Worm (Caenorhabditis elegans) whole organism, L1 larva: ENCODE measurements around the gene Y116A8C.37.

Experiments
- C34B4.2 ChIP-seq: sonication (generic microtip); optimal IDR thresholded peaks from 2 replicates; lab custom pipeline; 2017; ENCODE audit warnings: mild to moderate bottlenecking, missing genetic modification characterization, missing compliant biosample characterization
- F16B12.6 ChIP-seq: fragments of 150-350 bp; optimal IDR thresholded peaks from 2 replicates; lab custom pipeline; 2014; ENCODE audit warnings: missing biosample characterization, missing genetic modification characterization
- Y116A8C.19 ChIP-seq: sonication (generic microtip); optimal IDR thresholded peaks from 2 replicates; lab custom pipeline; 2016; ENCODE audit warnings: missing compliant biosample characterization, missing genetic modification characterization, borderline replicate concordance
- alr-1 ChIP-seq: fragments of 200-800 bp; sonication (Bioruptor generic); optimal IDR thresholded peaks from 2 replicates; lab custom pipeline; 2018; ENCODE audit warnings: borderline replicate concordance, mild to moderate bottlenecking, missing genetic modification characterization, missing compliant biosample characterization
- aly-2 ChIP-seq: fragments of 150-350 bp; optimal IDR thresholded peaks from 2 replicates; lab custom pipeline; 2014; ENCODE audit warnings: missing biosample characterization, missing genetic modification characterization
- ama-1 ChIP-seq: fragments of 150-350 bp; optimal IDR thresholded peaks from 2 replicates; lab custom pipeline; 2014
- ceh-82 ChIP-seq, 3 experiments: fragments of 150-350 bp in 1 of 3; sonication (generic microtip) in 2 of 3; optimal IDR thresholded peaks; 2 replicates each; lab custom pipeline; 2014 to 2017; ENCODE audit warnings: missing biosample characterization in 3 of 3, missing genetic modification characterization in 3 of 3
- ceh-88 ChIP-seq: fragments of 200-800 bp; sonication (Bioruptor generic); IDR thresholded peaks from 2 replicates; pipeline ENCODE4 v1.3.6; 2022; ENCODE audit warnings: missing genetic modification characterization, missing compliant biosample characterization
- ceh-90 ChIP-seq: sonication (generic microtip); optimal IDR thresholded peaks from 2 replicates; lab custom pipeline; 2016; ENCODE audit warnings: missing genetic modification characterization, missing compliant biosample characterization
- ces-1 ChIP-seq: fragments of 150-350 bp; optimal IDR thresholded peaks from 2 replicates; lab custom pipeline; 2014; ENCODE audit warnings: missing biosample characterization, missing genetic modification reagents, missing genetic modification characterization
- dpl-1 ChIP-seq, 3 experiments: fragments of 150-350 bp in 2 of 3; sonication (generic microtip) in 1 of 3; optimal IDR thresholded peaks; 2 replicates each; lab custom pipeline; 2014 to 2017; ENCODE audit warnings: missing biosample characterization in 3 of 3, missing genetic modification characterization in 3 of 3, missing genetic modification reagents in 3 of 3
- efl-1 ChIP-seq, 4 experiments: fragments of 150-350 bp; optimal IDR thresholded peaks in 3 of 4; peaks in 1 of 4; 1 replicate in 1 of 4; 2 replicates in 3 of 4; lab custom pipeline; 2014; ENCODE audit warnings: missing biosample characterization in 2 of 4, missing genetic modification characterization in 2 of 4, missing genetic modification reagents in 2 of 4
- elt-3 ChIP-seq, 6 experiments: fragments of 150-350 bp in 1 of 6; sonication (generic microtip); optimal IDR thresholded peaks; 2 replicates each; lab custom pipeline; 2017 to 2018; ENCODE audit warnings: missing biosample characterization in 6 of 6, missing genetic modification characterization in 6 of 6, inconsistent platforms in 1 of 6
- fkh-10 ChIP-seq: sonication (generic microtip); optimal IDR thresholded peaks from 2 replicates; lab custom pipeline; 2017; ENCODE audit warnings: missing biosample characterization, missing genetic modification reagents, missing genetic modification characterization
- fkh-4 ChIP-seq: sonication (generic microtip); optimal IDR thresholded peaks from 2 replicates; lab custom pipeline; 2016; ENCODE audit warnings: missing compliant biosample characterization, missing genetic modification characterization, borderline replicate concordance
- fkh-8 ChIP-seq: sonication (generic microtip); optimal IDR thresholded peaks from 2 replicates; lab custom pipeline; 2016; ENCODE audit warnings: mild to moderate bottlenecking, missing genetic modification characterization, missing compliant biosample characterization
- hlh-4 ChIP-seq: sonication (generic microtip); optimal IDR thresholded peaks from 2 replicates; lab custom pipeline; 2016; ENCODE audit warnings: mild to moderate bottlenecking, missing genetic modification characterization, missing compliant biosample characterization
- hpl-2 ChIP-seq: fragments of 150-350 bp; optimal IDR thresholded peaks from 2 replicates; lab custom pipeline; 2014; ENCODE audit warnings: missing biosample characterization, missing genetic modification reagents, missing genetic modification characterization
- irx-1 ChIP-seq: sonication (generic microtip); optimal IDR thresholded peaks from 2 replicates; lab custom pipeline; 2016; ENCODE audit warnings: missing genetic modification characterization, missing compliant biosample characterization
- isw-1 ChIP-seq: fragments of 200-800 bp; sonication (Bioruptor generic); IDR thresholded peaks from 2 replicates; pipeline ENCODE4 v1.3.6; 2022; ENCODE audit warnings: missing genetic modification characterization, missing compliant biosample characterization
- lin-35 ChIP-seq, 2 experiments: fragments of 150-350 bp; optimal IDR thresholded peaks; 2 replicates each; lab custom pipeline; 2014; ENCODE audit warnings: missing biosample characterization in 2 of 2, missing genetic modification characterization in 2 of 2, missing genetic modification reagents in 2 of 2
- lir-3 ChIP-seq: sonication (generic microtip); optimal IDR thresholded peaks from 2 replicates; lab custom pipeline; 2016; ENCODE audit warnings: mild to moderate bottlenecking, missing genetic modification characterization, moderate library complexity, missing compliant biosample characterization; ENCODE audit not compliant: poor library complexity
- lsy-2 ChIP-seq, 2 experiments: fragments of 150-350 bp; optimal IDR thresholded peaks; 2 replicates each; lab custom pipeline; 2014; ENCODE audit warnings: missing biosample characterization in 2 of 2, missing genetic modification characterization in 2 of 2
- mef-2 ChIP-seq: fragments of 150-350 bp; optimal IDR thresholded peaks from 2 replicates; lab custom pipeline; 2014; ENCODE audit warnings: missing biosample characterization, missing genetic modification characterization
- mep-1 ChIP-seq: fragments of 150-350 bp; optimal IDR thresholded peaks from 2 replicates; lab custom pipeline; 2014; ENCODE audit warnings: missing biosample characterization, missing genetic modification characterization
- nhr-237 ChIP-seq: fragments of 150-350 bp; optimal IDR thresholded peaks from 2 replicates; lab custom pipeline; 2014; ENCODE audit warnings: missing biosample characterization, missing genetic modification characterization
- nhr-76 ChIP-seq: sonication (generic microtip); optimal IDR thresholded peaks from 2 replicates; lab custom pipeline; 2017; ENCODE audit warnings: missing biosample characterization, missing genetic modification characterization
- nhr-84 ChIP-seq: sonication (generic microtip); optimal IDR thresholded peaks from 2 replicates; lab custom pipeline; 2017; ENCODE audit warnings: missing biosample characterization, missing genetic modification characterization
- nhr-85 ChIP-seq: sonication (generic microtip); peaks from one replicate; lab custom pipeline; 2016; ENCODE audit warnings: missing genetic modification characterization, inconsistent platforms, missing compliant biosample characterization
- nhr-90 ChIP-seq: sonication (generic microtip); optimal IDR thresholded peaks from 2 replicates; lab custom pipeline; 2016; ENCODE audit warnings: mild to moderate bottlenecking, missing genetic modification characterization, missing compliant biosample characterization; ENCODE audit not compliant: poor library complexity
- pag-3 ChIP-seq: sonication (generic microtip); optimal IDR thresholded peaks from 2 replicates; lab custom pipeline; 2017; ENCODE audit warnings: missing genetic modification characterization, mild to moderate bottlenecking, missing compliant biosample characterization, antibody characterized with exemption, borderline replicate concordance; ENCODE audit not compliant: insufficient read depth
- pax-3 ChIP-seq: fragments of 200-800 bp; sonication (Bioruptor generic); optimal IDR thresholded peaks from 2 replicates; lab custom pipeline; 2018; ENCODE audit warnings: mild to moderate bottlenecking, missing genetic modification characterization, moderate library complexity, missing compliant biosample characterization
- pqm-1 ChIP-seq: sonication (generic microtip); optimal IDR thresholded peaks from 3 replicates; lab custom pipeline; 2017; ENCODE audit warnings: missing biosample characterization, missing genetic modification characterization
- rnt-1 ChIP-seq: sonication (generic microtip); optimal IDR thresholded peaks from 2 replicates; lab custom pipeline; 2016; ENCODE audit warnings: mild to moderate bottlenecking, missing genetic modification characterization, moderate library complexity, missing compliant biosample characterization
- snpc-4 ChIP-seq: fragments of 150-350 bp; optimal IDR thresholded peaks from 2 replicates; lab custom pipeline; 2014; ENCODE audit warnings: missing biosample characterization, missing genetic modification characterization
- snu-23 ChIP-seq: sonication (generic microtip); optimal IDR thresholded peaks from 2 replicates; lab custom pipeline; 2016; ENCODE audit warnings: missing genetic modification characterization, missing compliant biosample characterization
- sox-4 ChIP-seq: sonication (generic microtip); optimal IDR thresholded peaks from 2 replicates; lab custom pipeline; 2016; ENCODE audit warnings: missing genetic modification characterization, missing compliant biosample characterization
- sup-37 ChIP-seq: fragments of 200-800 bp; sonication (Bioruptor generic); optimal IDR thresholded peaks from 2 replicates; lab custom pipeline; 2018; ENCODE audit warnings: mild to moderate bottlenecking, missing genetic modification characterization, missing compliant biosample characterization
- tbx-2 ChIP-seq: sonication (generic microtip); optimal IDR thresholded peaks from 2 replicates; lab custom pipeline; 2016; ENCODE audit warnings: missing genetic modification characterization, missing compliant biosample characterization
- unc-130 ChIP-seq: fragments of 150-350 bp; optimal IDR thresholded peaks from 2 replicates; lab custom pipeline; 2017; ENCODE audit warnings: missing biosample characterization, missing genetic modification characterization, inconsistent platforms
- unc-30 ChIP-seq: sonication (generic microtip); optimal IDR thresholded peaks from 2 replicates; lab custom pipeline; 2017; ENCODE audit warnings: missing biosample characterization, missing genetic modification characterization
- unc-62 ChIP-seq: fragments of 150-350 bp; optimal IDR thresholded peaks from 2 replicates; lab custom pipeline; 2014; ENCODE audit warnings: missing biosample characterization, missing genetic modification reagents, missing genetic modification characterization
- unc-86 ChIP-seq: sonication (generic microtip); optimal IDR thresholded peaks from 2 replicates; lab custom pipeline; 2016; ENCODE audit warnings: missing genetic modification characterization, missing compliant biosample characterization
- xbp-1 ChIP-seq: sonication (generic microtip); optimal IDR thresholded peaks from 2 replicates; lab custom pipeline; 2016; ENCODE audit warnings: missing genetic modification characterization, missing compliant biosample characterization
- zag-1 ChIP-seq: fragments of 150-350 bp; optimal IDR thresholded peaks from 2 replicates; lab custom pipeline; 2014; ENCODE audit warnings: missing biosample characterization, missing genetic modification characterization
- zip-4 ChIP-seq: fragments of 200-800 bp; sonication (Bioruptor generic); optimal IDR thresholded peaks from 2 replicates; lab custom pipeline; 2018; ENCODE audit warnings: mild to moderate bottlenecking, missing genetic modification characterization, moderate library complexity, missing compliant biosample characterization
- ztf-11 ChIP-seq, 2 experiments: sonication (generic microtip); optimal IDR thresholded peaks; 2 replicates each; lab custom pipeline; 2016 to 2017; ENCODE audit warnings: missing genetic modification characterization in 2 of 2, missing biosample characterization in 1 of 2, missing compliant biosample characterization in 1 of 2
- ztf-4 ChIP-seq: fragments of 150-350 bp; optimal IDR thresholded peaks from 2 replicates; lab custom pipeline; 2014; ENCODE audit warnings: missing biosample characterization, missing genetic modification characterization

The Y116A8C.37 gene

DNA sequence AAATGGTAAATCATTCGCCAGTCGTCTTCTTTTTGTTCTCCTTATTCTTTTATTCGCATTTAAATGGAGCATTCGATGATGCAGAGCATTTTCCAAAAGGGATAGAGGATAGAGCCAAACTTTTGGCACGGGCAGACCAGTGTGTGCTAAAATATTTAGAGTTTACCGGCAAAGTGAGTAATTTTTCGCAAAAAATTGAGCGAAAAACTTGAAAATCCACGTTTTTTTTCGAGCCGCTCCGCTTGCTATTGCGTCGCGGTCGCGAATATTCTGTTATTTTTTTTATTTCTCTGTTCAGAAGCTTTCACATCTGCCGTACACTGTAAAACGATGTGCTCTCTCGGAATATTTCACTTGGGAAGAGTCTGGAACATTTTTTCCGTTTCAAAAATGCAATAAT is 42.1 kb downstream of the Y116A8C.37 start, which contains the start of gene Y116A8C.43:
Y116A8C.43 (plus strand) TSS at position 3 of the 400 bp plus-strand sequence.
- no peak for TF ChIP-seq nhr-237 (tag; lab: Kevin White, UChicago)
- TF ChIP-seq ceh-88 (GFP tag; lab: Robert Waterston, UW) = no peak
- peak; percentile 9 for TF ChIP-seq nhr-90
- no peak for TF ChIP-seq unc-86 (tag; lab: Kevin White, UChicago)
- peak; percentile 0 for TF ChIP-seq ztf-4 (tag; lab: Kevin White, UChicago)
- no peak for TF ChIP-seq dpl-1 (GFP tag; optimal IDR thresholded peaks at IDR 0.05; lab: Kevin White, UChicago)
- no peak for TF ChIP-seq irx-1 (tag; lab: Kevin White, UChicago)
- no peak for TF ChIP-seq unc-130 (tag; lab: Kevin White, UChicago)
- TF ChIP-seq lsy-2 (tag; optimal IDR thresholded peaks at IDR 0.05; lab: Kevin White, UChicago) = no peak
- no peak for TF ChIP-seq Y116A8C.19 (tag; lab: Kevin White, UChicago)
- no peak for TF ChIP-seq pag-3 (tag; lab: Kevin White, UChicago)
- no peak for TF ChIP-seq efl-1 (optimal IDR thresholded peaks at IDR 0.05; lab: Kevin White, UChicago)
- peak in 1 of 2 experiments; percentile 31 for TF ChIP-seq efl-1 (GFP tag; optimal IDR thresholded peaks at IDR 0.05 in 1 of 2; lab: Kevin White, UChicago)

DNA sequence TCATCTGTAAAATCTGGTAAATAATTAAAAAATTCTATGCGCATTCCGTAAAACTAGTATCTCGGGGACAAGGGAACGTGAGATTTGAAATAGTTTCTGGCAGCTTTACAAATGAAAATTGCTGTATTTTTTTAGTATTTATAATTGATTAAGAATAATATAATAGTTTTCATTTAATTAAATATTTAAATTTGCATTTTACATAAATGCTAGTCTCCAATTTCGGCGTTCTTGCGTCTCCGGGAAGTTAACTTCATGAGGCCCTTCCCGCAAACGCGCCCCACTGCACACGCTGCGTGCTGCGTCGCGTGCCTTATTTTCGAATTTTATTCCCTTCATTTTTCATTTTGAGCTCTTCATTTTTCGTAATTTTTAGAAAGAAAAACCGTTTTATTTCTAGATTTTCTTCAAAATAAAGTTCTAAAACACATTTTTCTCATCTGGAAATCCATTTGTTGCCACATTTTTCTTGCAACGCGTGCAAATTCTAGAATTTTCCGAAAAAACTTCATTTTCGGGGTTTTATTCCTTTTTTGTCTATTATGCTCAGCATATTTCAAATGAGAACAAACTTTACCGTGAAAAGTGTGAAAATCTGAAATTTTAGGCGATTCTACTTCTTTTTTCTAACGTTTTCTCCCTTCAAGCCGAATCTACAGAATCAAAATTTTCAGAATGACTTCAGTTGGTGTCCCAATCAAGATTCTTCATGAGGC is 43.4 kb downstream of the Y116A8C.37 start, which contains the start of the genes snx-13 and snr-1:
snx-13 (minus strand) TSS at position 55 of the 716 bp plus-strand sequence.
snr-1 (plus strand) TSS at position 666 of the 716 bp plus-strand sequence.
- TF ChIP-seq nhr-76 (tag; lab: Kevin White, UChicago) = no peak
- no peak for TF ChIP-seq Y116A8C.19 (tag; lab: Kevin White, UChicago)
- no peak for TF ChIP-seq C34B4.2 (tag; lab: Kevin White, UChicago)
- no peak for TF ChIP-seq pqm-1 (tag; lab: Kevin White, UChicago)
- TF ChIP-seq zip-4 = no peak
- peak; percentile 2 for TF ChIP-seq snpc-4 (tag; lab: Kevin White, UChicago)
- peak; percentile 77 for TF ChIP-seq unc-86 (tag; lab: Kevin White, UChicago)
- no peak for TF ChIP-seq F16B12.6
- peak; percentile 92 for TF ChIP-seq nhr-85 (tag; lab: Kevin White, UChicago)
- no peak for TF ChIP-seq ama-1 (lab: Kevin White, UChicago)
- TF ChIP-seq unc-30 = no peak
- TF ChIP-seq ceh-82 (tag; optimal IDR thresholded peaks at IDR 0.05; lab: Kevin White, UChicago) = peak; percentile 80 to 87 (median 85)
- TF ChIP-seq isw-1 (GFP tag; lab: Robert Waterston, UW) = peak; percentile 90
- peak in 1 of 2 experiments; percentile 79 for TF ChIP-seq ztf-11 (tag; optimal IDR thresholded peaks at IDR 0.05; lab: Kevin White, UChicago)
- peak; percentile 84 for TF ChIP-seq tbx-2 (tag; lab: Kevin White, UChicago)
- TF ChIP-seq fkh-10 (GFP tag; lab: Kevin White, UChicago) = peak; percentile 57
- peak; percentile 14 for TF ChIP-seq ces-1 (GFP tag; lab: Kevin White, UChicago)
- peak; percentile 89 for TF ChIP-seq rnt-1 (tag; lab: Kevin White, UChicago)
- TF ChIP-seq mep-1 (tag; lab: Kevin White, UChicago) = peak; percentile 80
- TF ChIP-seq nhr-84 (tag; lab: Kevin White, UChicago) = no peak
- TF ChIP-seq nhr-90 = peak; percentile 90
- TF ChIP-seq lir-3 (tag; lab: Kevin White, UChicago) = peak; percentile 81
- TF ChIP-seq zag-1 (tag; lab: Kevin White, UChicago) = no peak
- TF ChIP-seq sox-4 = peak; percentile 58
- peak; percentile 68 for TF ChIP-seq irx-1 (tag; lab: Kevin White, UChicago)
- TF ChIP-seq alr-1 (tag; lab: Kevin White, UChicago) = no peak
- peak; percentile 40 for TF ChIP-seq sup-37 (GFP tag; lab: Kevin White, UChicago)
- TF ChIP-seq unc-62 (GFP tag; lab: Kevin White, UChicago) = no peak
- peak; percentile 87 for TF ChIP-seq snu-23 (GFP tag; lab: Kevin White, UChicago)
- peak; percentile 71 for TF ChIP-seq ceh-90 (tag; lab: Kevin White, UChicago)
- peak; percentile 96 for TF ChIP-seq fkh-8 (tag; lab: Kevin White, UChicago)
- peak; percentile 87 for TF ChIP-seq xbp-1
- TF ChIP-seq lin-35 (GFP tag; optimal IDR thresholded peaks at IDR 0.05; lab: Kevin White, UChicago) = peak; percentile 73 to 85
- TF ChIP-seq elt-3 (tag; optimal IDR thresholded peaks at IDR 0.05; lab: Kevin White, UChicago) = peak in 1 of 6 experiments; percentile 5
- peak; percentile 68 for TF ChIP-seq fkh-4 (tag; lab: Kevin White, UChicago)
- peak; percentile 96 for TF ChIP-seq pax-3
- TF ChIP-seq nhr-237 (tag; lab: Kevin White, UChicago) = no peak
- TF ChIP-seq hlh-4 (tag; lab: Kevin White, UChicago) = no peak
- peak; percentile 25 for TF ChIP-seq mef-2 (tag; lab: Kevin White, UChicago)
- peak; percentile 17 for TF ChIP-seq aly-2
- no peak for TF ChIP-seq hpl-2
